Fruit fly (Drosophila melanogaster): ENCODE results near the gene Ptpa.

Gene Ptpa

dm6 chr2L:3373242-3373641, 3.6 kb upstream of the Ptpa start, which contains the start of gene GramD1B (continued):
- no peak for TF ChIP-seq CG6689 (GFP tag; IDR thresholded peaks at IDR 0.05)
- 0 out of 3 replicates have a peak, but pooled peaks have one; percentile 11 for TF ChIP-seq CG34224 (GFP tag; IDR thresholded peaks at IDR 0.05; ENCODE audit: partially characterized antibody)
- no peak for TF ChIP-seq Ets65A (GFP tag)
- no peak for TF ChIP-seq CG12236 (GFP tag; optimal IDR thresholded peaks at IDR 0.05)
- peak; percentile 47 for TF ChIP-seq Lhr (GFP tag; optimal IDR thresholded peaks at IDR 0.05)
- no peak for TF ChIP-seq Vsx1 (GFP tag; optimal IDR thresholded peaks at IDR 0.05)
- no peak for TF ChIP-seq CG31388 (GFP tag; optimal IDR thresholded peaks at IDR 0.05)
- TF ChIP-seq croc (GFP tag; conservative IDR thresholded peaks at IDR 0.05) = no peak
- TF ChIP-seq CG8290 (GFP tag; optimal IDR thresholded peaks at IDR 0.05) = no peak
- TF ChIP-seq CG8290 (tag; optimal IDR thresholded peaks at IDR 0.05) = peak in 1 of 2 experiments; percentile 65
- TF ChIP-seq hbn (GFP tag; IDR thresholded peaks at IDR 0.05; ENCODE audit: partially characterized antibody) = peak; percentile 29; the same call in 1 of the 2 replicates
- TF ChIP-seq CG10979 (tag; optimal IDR thresholded peaks at IDR 0.05) = no peak
- no peak for TF ChIP-seq Jarid2 (GFP tag; optimal IDR thresholded peaks at IDR 0.05)
- peak; percentile 23 for TF ChIP-seq Sin3A (optimal IDR thresholded peaks at IDR 0.05)
- no peak for TF ChIP-seq D19A (tag; optimal IDR thresholded peaks at IDR 0.05)
- TF ChIP-seq H15 (GFP tag; IDR thresholded peaks at IDR 0.05) = no peak
- TF ChIP-seq CG6683 (GFP tag; optimal IDR thresholded peaks at IDR 0.05) = no peak
- 0 out of 2 replicates have a peak, but pooled peaks have one; percentile 9 for TF ChIP-seq NFAT (GFP tag; IDR thresholded peaks at IDR 0.05)
- peak; percentile 61 for TF ChIP-seq CG15514 (GFP tag; optimal IDR thresholded peaks at IDR 0.05)
- no peak for TF ChIP-seq CG7745 (tag; optimal IDR thresholded peaks at IDR 0.05)
- peak; percentile 24 for TF ChIP-seq CG13624 (GFP tag; optimal IDR thresholded peaks at IDR 0.05)
- peak; percentile 16 for TF ChIP-seq nmo (GFP tag; optimal IDR thresholded peaks at IDR 0.05)
- no peak for TF ChIP-seq CG16863 (GFP tag; optimal IDR thresholded peaks at IDR 0.05)
- no peak for TF ChIP-seq Awh (GFP tag; IDR thresholded peaks at IDR 0.05)
- no peak for TF ChIP-seq ind (GFP tag; optimal IDR thresholded peaks at IDR 0.05)
- TF ChIP-seq pzg (GFP tag; optimal IDR thresholded peaks at IDR 0.05) = peak; percentile 95
- peak; percentile 93 for TF ChIP-seq CG9797 (GFP tag; optimal IDR thresholded peaks at IDR 0.05)
- no peak for TF ChIP-seq Ravus (GFP tag; IDR thresholded peaks at IDR 0.05)
- TF ChIP-seq CG10543 (GFP tag; optimal IDR thresholded peaks at IDR 0.05) = no peak
- no peak for TF ChIP-seq her (GFP tag; optimal IDR thresholded peaks at IDR 0.05)
- TF ChIP-seq CG12299 (tag; optimal IDR thresholded peaks at IDR 0.05) = peak; percentile 53
- TF ChIP-seq CG16815 (GFP tag; optimal IDR thresholded peaks at IDR 0.05) = no peak
- TF ChIP-seq gcm2 (GFP tag; optimal IDR thresholded peaks at IDR 0.05) = no peak
- TF ChIP-seq CG12744 (GFP tag; optimal IDR thresholded peaks at IDR 0.05) = no peak
- TF ChIP-seq CG2120 (GFP tag; optimal IDR thresholded peaks at IDR 0.05) = peak; percentile 53
- TF ChIP-seq Mad (GFP tag; optimal IDR thresholded peaks at IDR 0.05) = no peak
- peak; percentile 57; the same call in 1 of the 2 replicates for TF ChIP-seq rib (GFP tag; IDR thresholded peaks at IDR 0.05)
- no peak for TF ChIP-seq zf30C (GFP tag; optimal IDR thresholded peaks at IDR 0.05)
- no peak for TF ChIP-seq Elba2 (GFP tag; optimal IDR thresholded peaks at IDR 0.05)
- no peak for TF ChIP-seq CG15269 (tag; optimal IDR thresholded peaks at IDR 0.05)
- TF ChIP-seq salm (tag; optimal IDR thresholded peaks at IDR 0.05) = no peak
- TF ChIP-seq tin (GFP tag; optimal IDR thresholded peaks at IDR 0.05) = peak; percentile 4
- no peak for TF ChIP-seq Gug (GFP tag; IDR thresholded peaks at IDR 0.05)
- no peak for TF ChIP-seq CG31224 (GFP tag; IDR thresholded peaks at IDR 0.05)
- TF ChIP-seq CG33557 (GFP tag; optimal IDR thresholded peaks at IDR 0.05) = no peak
- TF ChIP-seq CG1832 (GFP tag; optimal IDR thresholded peaks at IDR 0.05) = no peak
- no peak for TF ChIP-seq CG4820 (GFP tag; optimal IDR thresholded peaks at IDR 0.05)
- TF ChIP-seq B-H2 (GFP tag; optimal IDR thresholded peaks at IDR 0.05) = peak; percentile 47
- no peak for TF ChIP-seq CG11093 (GFP tag; IDR thresholded peaks at IDR 0.05)
- TF ChIP-seq CG1024 (GFP tag; IDR thresholded peaks at IDR 0.05) = no peak
- TF ChIP-seq bowl (GFP tag; IDR thresholded peaks at IDR 0.05) = no peak
- TF ChIP-seq lov (optimal IDR thresholded peaks at IDR 0.05) = no peak
- no peak for TF ChIP-seq lov (GFP tag; IDR thresholded peaks at IDR 0.05)
